Worm (Caenorhabditis elegans) whole organism, late embryonic: Measurements from ENCODE around the gene cest-1.1.

Experiments used
- ama-1 ChIP-seq: fragments of 150-350 bp; optimal IDR thresholded peaks from 2 replicates; lab custom pipeline; 2014
- ceh-48 ChIP-seq: sonication (generic microtip); optimal IDR thresholded peaks from 2 replicates; lab custom pipeline; 2016; ENCODE audit warnings: missing genetic modification characterization, inconsistent platforms, missing compliant biosample characterization
- dmd-4 ChIP-seq: sonication (generic microtip); optimal IDR thresholded peaks from 2 replicates; lab custom pipeline; 2016; ENCODE audit warnings: borderline replicate concordance, missing genetic modification characterization, missing compliant biosample characterization
- fkh-10 ChIP-seq: fragments of 150-350 bp; optimal IDR thresholded peaks from 2 replicates; lab custom pipeline; 2014; ENCODE audit warnings: missing biosample characterization, missing genetic modification reagents, missing genetic modification characterization
- hlh-30 ChIP-seq: sonication (generic microtip); optimal IDR thresholded peaks from 2 replicates; lab custom pipeline; 2017; ENCODE audit warnings: antibody characterized with exemption, missing genetic modification characterization, missing compliant biosample characterization; ENCODE audit not compliant: insufficient read depth
- lin-11 ChIP-seq: fragments of 200-800 bp; sonication (Bioruptor generic); optimal IDR thresholded peaks from 2 replicates; lab custom pipeline; 2018; ENCODE audit warnings: mild to moderate bottlenecking, missing genetic modification characterization, missing compliant biosample characterization
- nfya-1 ChIP-seq: sonication (generic microtip); optimal IDR thresholded peaks from 2 replicates; lab custom pipeline; 2017; ENCODE audit warnings: missing genetic modification characterization, mild to moderate bottlenecking, missing compliant biosample characterization, antibody characterized with exemption, moderate library complexity
- unc-55 ChIP-seq: sonication (generic microtip); optimal IDR thresholded peaks from 2 replicates; lab custom pipeline; 2017; ENCODE audit warnings: missing biosample characterization, missing genetic modification reagents, missing genetic modification characterization
- ztf-16 ChIP-seq: sonication (generic microtip); optimal IDR thresholded peaks from 2 replicates; lab custom pipeline; 2017; ENCODE audit warnings: missing genetic modification characterization, missing compliant biosample characterization

DNA sequence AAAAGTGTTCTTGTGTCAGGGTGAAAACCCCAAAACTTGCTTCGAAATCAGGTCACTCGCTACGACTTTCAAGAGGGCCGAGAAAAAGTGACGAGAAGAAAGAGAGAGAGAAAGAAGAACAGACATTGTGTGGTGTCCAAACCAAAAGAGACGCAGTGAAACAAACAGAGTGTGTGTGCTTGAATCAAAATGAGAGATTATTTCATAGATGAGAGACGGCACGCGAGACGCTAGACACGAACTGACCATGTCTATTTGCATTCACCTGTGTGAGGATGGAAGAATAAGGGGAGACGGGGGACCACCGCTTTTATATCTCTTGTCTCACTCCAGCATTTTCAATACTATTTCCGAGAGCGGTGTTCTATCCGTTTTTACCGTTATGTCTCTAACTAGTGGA, 30.4 kb downstream of the cest-1.1 start:
- TF ChIP-seq hlh-30 (tag; lab: Kevin White, UChicago) (peak; percentile 46), ceh-48 (tag; lab: Kevin White, UChicago) (no peak), lin-11 (no peak), ztf-16 (tag; lab: Kevin White, UChicago) (no peak), unc-55 (GFP tag; lab: Kevin White, UChicago) (peak; percentile 64), ama-1 (lab: Kevin White, UChicago) (no peak), dmd-4 (no peak), fkh-10 (no peak), nfya-1 (tag; lab: Kevin White, UChicago) (peak; percentile 75)
